Worm (Caenorhabditis elegans) whole organism, L4/young adult: ENCODE results near the gene zyg-9.

Experiments used
- W03F9.2 ChIP-seq: fragments of 150-350 bp; optimal IDR thresholded peaks from 2 replicates; lab custom pipeline; 2014; ENCODE audit warnings: missing biosample characterization, missing genetic modification characterization
- him-1 ChIP-seq: sonication (generic microtip); optimal IDR thresholded peaks from 2 replicates; lab custom pipeline; 2016; ENCODE audit warnings: missing genotype, missing genetic modification reagents, missing genetic modification characterization, missing compliant biosample characterization

DNA sequence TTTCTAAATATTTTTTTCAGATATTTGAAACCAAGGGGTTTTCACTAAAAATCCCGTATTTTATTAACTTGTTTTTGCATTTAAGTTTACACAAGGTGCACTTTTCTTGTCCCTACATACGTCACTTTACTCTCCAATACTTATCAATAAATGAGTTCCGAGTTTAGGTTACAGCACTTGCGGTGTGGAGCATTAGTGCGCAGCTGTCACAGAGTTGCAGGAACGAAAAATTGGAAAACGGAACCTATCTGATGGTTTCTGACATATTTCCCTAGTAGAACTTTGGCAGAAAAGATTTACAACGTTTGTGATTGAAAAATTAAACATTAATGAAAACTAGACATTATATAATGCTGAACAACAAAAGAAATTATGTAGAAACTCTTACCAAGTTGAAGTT lies 40.6 kb downstream of the zyg-9 start:
- no peak for TF ChIP-seq W03F9.2
- TF ChIP-seq him-1 (tag; lab: Kevin White, UChicago), result no peak
